Worm (Caenorhabditis elegans) whole organism, L3 larva: ENCODE results near the gene C08D8.7.

ENCODE experiments used
- R02D3.7 ChIP-seq: fragments of 150-350 bp; optimal IDR thresholded peaks from 2 replicates; lab custom pipeline; 2014; ENCODE audit warnings: missing biosample characterization, missing genetic modification characterization
- ZK546.5 ChIP-seq: sonication (generic microtip); optimal IDR thresholded peaks from 2 replicates; lab custom pipeline; 2017; ENCODE audit warnings: missing biosample characterization, missing genetic modification characterization
- aly-2 ChIP-seq: fragments of 150-350 bp; optimal IDR thresholded peaks from 2 replicates; lab custom pipeline; 2014; ENCODE audit warnings: missing biosample characterization, missing genetic modification characterization
- ama-1 ChIP-seq: fragments of 150-350 bp; optimal IDR thresholded peaks from 2 replicates; lab custom pipeline; 2018
- ceh-16 ChIP-seq: sonication (generic microtip); optimal IDR thresholded peaks from 2 replicates; lab custom pipeline; 2017; ENCODE audit warnings: missing biosample characterization, missing genetic modification characterization
- ceh-28 ChIP-seq: fragments of 150-350 bp; optimal IDR thresholded peaks from 2 replicates; lab custom pipeline; 2014; ENCODE audit warnings: missing biosample characterization, missing genetic modification reagents, missing genetic modification characterization
- ceh-82 ChIP-seq: fragments of 150-350 bp; optimal IDR thresholded peaks from 2 replicates; lab custom pipeline; 2014; ENCODE audit warnings: missing biosample characterization, missing genetic modification characterization
- ceh-9 ChIP-seq: sonication (generic microtip); optimal IDR thresholded peaks from 2 replicates; lab custom pipeline; 2018; ENCODE audit warnings: missing biosample characterization, missing genetic modification characterization
- daf-12 ChIP-seq: fragments of 150-350 bp; optimal IDR thresholded peaks from 2 replicates; lab custom pipeline; 2014; ENCODE audit warnings: missing biosample characterization, missing genetic modification reagents, missing genetic modification characterization
- egl-27 ChIP-seq: sonication (generic microtip); optimal IDR thresholded peaks from 4 replicates; lab custom pipeline; 2017; ENCODE audit warnings: missing biosample characterization, missing genetic modification reagents, missing genetic modification characterization
- egl-5 ChIP-seq: fragments of 150-350 bp; optimal IDR thresholded peaks from 2 replicates; lab custom pipeline; 2017; ENCODE audit warnings: missing biosample characterization, missing genetic modification reagents, missing genetic modification characterization, inconsistent platforms
- elt-1 ChIP-seq: fragments of 150-350 bp; optimal IDR thresholded peaks from 2 replicates; lab custom pipeline; 2014; ENCODE audit warnings: missing biosample characterization, missing genetic modification characterization
- elt-2 ChIP-seq: sonication (generic microtip); optimal IDR thresholded peaks from 2 replicates; lab custom pipeline; 2016; ENCODE audit warnings: missing genetic modification reagents, mild to moderate bottlenecking, missing genetic modification characterization, missing compliant biosample characterization
- elt-3 ChIP-seq, 3 experiments: fragments of 150-350 bp in 1 of 3; sonication (generic microtip) in 2 of 3; optimal IDR thresholded peaks; 2 replicates in 2 of 3; 4 replicates in 1 of 3; lab custom pipeline; 2014 to 2017; ENCODE audit warnings: missing biosample characterization in 3 of 3, missing genetic modification characterization in 3 of 3
- eor-1 ChIP-seq, 2 experiments: fragments of 150-350 bp; optimal IDR thresholded peaks; 2 replicates each; lab custom pipeline; 2014 to 2018; ENCODE audit warnings: missing biosample characterization in 2 of 2, missing genetic modification characterization in 2 of 2
- fkh-10 ChIP-seq: sonication (generic microtip); optimal IDR thresholded peaks from 2 replicates; lab custom pipeline; 2017; ENCODE audit warnings: missing biosample characterization, missing genetic modification reagents, missing genetic modification characterization
- fkh-2 ChIP-seq: fragments of 150-350 bp; optimal IDR thresholded peaks from 2 replicates; lab custom pipeline; 2014; ENCODE audit warnings: missing biosample characterization, missing genetic modification reagents, missing genetic modification characterization
- fos-1 ChIP-seq: fragments of 150-350 bp; optimal IDR thresholded peaks from 2 replicates; lab custom pipeline; 2014; ENCODE audit warnings: missing biosample characterization, missing genetic modification characterization
- hmg-11 ChIP-seq: sonication (generic microtip); optimal IDR thresholded peaks from 2 replicates; lab custom pipeline; 2016; ENCODE audit warnings: missing genetic modification characterization, missing compliant biosample characterization
- jun-1 ChIP-seq: fragments of 150-350 bp; optimal IDR thresholded peaks from 2 replicates; lab custom pipeline; 2014; ENCODE audit warnings: missing biosample characterization, missing genetic modification reagents, missing genetic modification characterization
- lin-15B ChIP-seq: fragments of 150-350 bp; optimal IDR thresholded peaks from 2 replicates; lab custom pipeline; 2014; ENCODE audit warnings: missing biosample characterization, missing genetic modification characterization
- lin-39 ChIP-seq: fragments of 150-350 bp; optimal IDR thresholded peaks from 2 replicates; lab custom pipeline; 2018; ENCODE audit warnings: missing biosample characterization, missing genetic modification reagents, missing genetic modification characterization
- lsy-12 ChIP-seq: sonication (generic microtip); optimal IDR thresholded peaks from 2 replicates; lab custom pipeline; 2016; ENCODE audit warnings: mild to moderate bottlenecking, missing genetic modification characterization, missing compliant biosample characterization
- mdl-1 ChIP-seq: fragments of 150-350 bp; optimal IDR thresholded peaks from 2 replicates; lab custom pipeline; 2014; ENCODE audit warnings: missing biosample characterization, missing genetic modification characterization
- mml-1 ChIP-seq: fragments of 150-350 bp; sonication (generic microtip); optimal IDR thresholded peaks from 3 replicates; lab custom pipeline; 2014; ENCODE audit warnings: missing biosample characterization, missing genetic modification characterization
- nfya-1 ChIP-seq: sonication (generic microtip); optimal IDR thresholded peaks from 2 replicates; lab custom pipeline; 2017; ENCODE audit warnings: missing genetic modification characterization, mild to moderate bottlenecking, missing compliant biosample characterization, antibody characterized with exemption, moderate library complexity; ENCODE audit not compliant: insufficient read depth
- nhr-11 ChIP-seq: fragments of 150-350 bp; optimal IDR thresholded peaks from 2 replicates; lab custom pipeline; 2014; ENCODE audit warnings: missing biosample characterization, missing genetic modification characterization
- nhr-12 ChIP-seq: fragments of 150-350 bp; optimal IDR thresholded peaks from 2 replicates; lab custom pipeline; 2014; ENCODE audit warnings: missing biosample characterization, missing genetic modification characterization
- nhr-23 ChIP-seq: fragments of 150-350 bp; optimal IDR thresholded peaks from 2 replicates; lab custom pipeline; 2014; ENCODE audit warnings: missing biosample characterization, missing genetic modification reagents, missing genetic modification characterization
- nhr-237 ChIP-seq: fragments of 150-350 bp; optimal IDR thresholded peaks from 2 replicates; lab custom pipeline; 2014; ENCODE audit warnings: missing biosample characterization, missing genetic modification characterization
- nhr-25 ChIP-seq: sonication (generic microtip); optimal IDR thresholded peaks from 2 replicates; lab custom pipeline; 2017; ENCODE audit warnings: missing biosample characterization, missing genetic modification characterization
- nhr-28 ChIP-seq: fragments of 150-350 bp; optimal IDR thresholded peaks from 2 replicates; lab custom pipeline; 2014; ENCODE audit warnings: missing biosample characterization, missing genetic modification characterization
- nhr-43 ChIP-seq: sonication (generic microtip); optimal IDR thresholded peaks from 2 replicates; lab custom pipeline; 2016; ENCODE audit warnings: mild to moderate bottlenecking, missing genetic modification characterization, missing compliant biosample characterization; ENCODE audit not compliant: poor library complexity, severe bottlenecking
- nhr-67 ChIP-seq: fragments of 150-350 bp; optimal IDR thresholded peaks from 2 replicates; lab custom pipeline; 2014; ENCODE audit warnings: missing biosample characterization, missing genetic modification characterization
- nhr-76 ChIP-seq: fragments of 150-350 bp; sonication (generic microtip); optimal IDR thresholded peaks from 5 replicates; lab custom pipeline; 2014; ENCODE audit warnings: missing biosample characterization, missing genetic modification characterization
- nhr-77 ChIP-seq: fragments of 150-350 bp; optimal IDR thresholded peaks from 2 replicates; lab custom pipeline; 2014; ENCODE audit warnings: missing biosample characterization, missing genetic modification characterization
- pha-4 ChIP-seq: fragments of 150-350 bp; optimal IDR thresholded peaks from 2 replicates; lab custom pipeline; 2014; ENCODE audit warnings: missing biosample characterization, missing genetic modification reagents, missing genetic modification characterization
- pqm-1 ChIP-seq: fragments of 150-350 bp; optimal IDR thresholded peaks from 2 replicates; lab custom pipeline; 2017; ENCODE audit warnings: missing biosample characterization, missing genetic modification characterization, inconsistent platforms
- sea-2 ChIP-seq: fragments of 150-350 bp; sonication (generic microtip); optimal IDR thresholded peaks from 4 replicates; lab custom pipeline; 2014; ENCODE audit warnings: missing biosample characterization, missing genetic modification reagents, missing genetic modification characterization
- skn-1 ChIP-seq: fragments of 150-350 bp; optimal IDR thresholded peaks from 2 replicates; lab custom pipeline; 2014; ENCODE audit warnings: missing biosample characterization, missing genetic modification characterization
- snpc-4 ChIP-seq: fragments of 150-350 bp; optimal IDR thresholded peaks from 2 replicates; lab custom pipeline; 2014; ENCODE audit warnings: missing biosample characterization, missing genetic modification characterization
- tbx-2 ChIP-seq: sonication (generic microtip); optimal IDR thresholded peaks from 2 replicates; lab custom pipeline; 2016; ENCODE audit warnings: mild to moderate bottlenecking, missing genetic modification characterization, missing compliant biosample characterization
- unc-39 ChIP-seq: sonication (generic microtip); optimal IDR thresholded peaks from 4 replicates; lab custom pipeline; 2017; ENCODE audit warnings: missing biosample characterization, missing genetic modification characterization
- unc-62 ChIP-seq: fragments of 150-350 bp; sonication (generic microtip); optimal IDR thresholded peaks from 4 replicates; lab custom pipeline; 2014; ENCODE audit warnings: missing biosample characterization, missing genetic modification reagents, missing genetic modification characterization
- zag-1 ChIP-seq: fragments of 150-350 bp; optimal IDR thresholded peaks from 2 replicates; lab custom pipeline; 2014; ENCODE audit warnings: missing biosample characterization, missing genetic modification characterization
- ztf-11 ChIP-seq: fragments of 150-350 bp; optimal IDR thresholded peaks from 2 replicates; lab custom pipeline; 2014; ENCODE audit warnings: missing biosample characterization, missing genetic modification characterization
- ztf-4 ChIP-seq: fragments of 150-350 bp; optimal IDR thresholded peaks from 2 replicates; lab custom pipeline; 2014; ENCODE audit warnings: missing biosample characterization, missing genetic modification characterization

Gene C08D8.7

DNA sequence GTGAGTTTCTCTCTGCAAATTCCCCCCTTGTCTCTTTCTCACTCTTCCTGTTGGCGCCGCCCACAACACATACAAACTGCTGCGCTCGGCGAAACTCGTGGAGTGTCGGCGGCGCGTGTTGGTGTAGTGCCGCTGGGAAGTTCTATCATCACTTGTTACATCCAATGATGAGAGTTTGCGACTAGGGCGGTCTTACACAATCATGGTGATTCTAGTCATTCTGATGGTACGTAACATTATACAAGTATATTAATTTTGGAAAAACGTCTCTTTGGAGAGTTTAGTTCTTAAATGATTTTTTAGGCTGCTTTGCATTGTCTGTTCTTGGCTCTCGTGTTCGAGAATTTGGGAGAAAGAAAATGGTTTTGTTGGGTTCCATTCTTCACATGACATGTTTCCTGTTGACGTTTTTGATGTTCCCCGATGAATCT is 8.0 kb downstream of the C08D8.7 start:
- TF ChIP-seq lin-15B (tag; lab: Kevin White, UChicago): peak; percentile 70
- peak; percentile 85 for TF ChIP-seq nhr-23 (tag; lab: Kevin White, UChicago)
- peak; percentile 78 for TF ChIP-seq hmg-11 (tag; lab: Kevin White, UChicago)
- TF ChIP-seq skn-1 (tag; lab: Kevin White, UChicago): peak; percentile 68
- peak; percentile 99 for TF ChIP-seq snpc-4 (tag; lab: Kevin White, UChicago)
- TF ChIP-seq ama-1: peak; percentile 98
- TF ChIP-seq nfya-1 (tag; lab: Kevin White, UChicago): peak; percentile 94
- TF ChIP-seq nhr-12 (tag; lab: Kevin White, UChicago): no peak
- TF ChIP-seq nhr-237 (tag; lab: Kevin White, UChicago): no peak
- TF ChIP-seq ztf-11 (tag; lab: Kevin White, UChicago): no peak
- peak; percentile 75 for TF ChIP-seq ceh-28 (tag; lab: Kevin White, UChicago)
- no peak for TF ChIP-seq fkh-10 (GFP tag; lab: Kevin White, UChicago)
- TF ChIP-seq ZK546.5 (tag; lab: Kevin White, UChicago): no peak
- peak; percentile 71 for TF ChIP-seq elt-2 (tag; lab: Kevin White, UChicago)
- peak; percentile 74 for TF ChIP-seq lin-39 (tag; lab: Kevin White, UChicago)
- TF ChIP-seq nhr-77: peak; percentile 45
- TF ChIP-seq unc-39 (tag; lab: Kevin White, UChicago): no peak
- TF ChIP-seq pqm-1 (tag; lab: Kevin White, UChicago): peak; percentile 84
- no peak for TF ChIP-seq sea-2 (GFP tag; lab: Kevin White, UChicago)
- peak; percentile 13 for TF ChIP-seq fos-1
- TF ChIP-seq unc-62 (GFP tag; lab: Kevin White, UChicago): peak; percentile 45
- TF ChIP-seq daf-12 (tag; lab: Kevin White, UChicago): no peak
- TF ChIP-seq nhr-67 (tag; lab: Kevin White, UChicago): no peak
- TF ChIP-seq lsy-12: peak; percentile 36
- peak; percentile 63 for TF ChIP-seq egl-27
- TF ChIP-seq egl-5 (tag; lab: Kevin White, UChicago): no peak
- peak; percentile 29 for TF ChIP-seq aly-2 (tag; lab: Kevin White, UChicago)
- TF ChIP-seq nhr-76 (tag; lab: Kevin White, UChicago): no peak
- TF ChIP-seq nhr-43 (tag; lab: Kevin White, UChicago): peak; percentile 89
- no peak for TF ChIP-seq mml-1
- no peak for TF ChIP-seq ztf-4
- TF ChIP-seq ceh-9: no peak
- no peak for TF ChIP-seq nhr-11 (tag; lab: Kevin White, UChicago)
- peak; percentile 7 for TF ChIP-seq ceh-16 (tag; lab: Kevin White, UChicago)
- no peak for TF ChIP-seq eor-1 (tag; optimal IDR thresholded peaks at IDR 0.05; lab: Kevin White, UChicago)
- peak in 1 of 3 experiments; percentile 14 for TF ChIP-seq elt-3 (tag; optimal IDR thresholded peaks at IDR 0.05; lab: Kevin White, UChicago)
- peak; percentile 74 for TF ChIP-seq tbx-2 (tag; lab: Kevin White, UChicago)
- TF ChIP-seq jun-1: peak; percentile 33
- TF ChIP-seq zag-1: peak; percentile 9
- peak; percentile 69 for TF ChIP-seq ceh-82 (tag; lab: Kevin White, UChicago)
- TF ChIP-seq pha-4: peak; percentile 73
- peak; percentile 78 for TF ChIP-seq R02D3.7 (tag; lab: Kevin White, UChicago)
- peak; percentile 84 for TF ChIP-seq nhr-25 (tag; lab: Kevin White, UChicago)
- no peak for TF ChIP-seq mdl-1
- TF ChIP-seq elt-1 (tag; lab: Kevin White, UChicago): peak; percentile 19
- no peak for TF ChIP-seq fkh-2
- TF ChIP-seq nhr-28 (tag; lab: Kevin White, UChicago): no peak
